Fruit fly (Drosophila melanogaster) whole organism, embryonic: ENCODE results near the gene CG15373.

Source experiments
- BEAF-32 ChIP-seq: fragments of 200-800 bp; sonication (Bioruptor generic); optimal IDR thresholded peaks from 3 replicates; lab custom pipeline; 2017; ENCODE audit warnings: missing biosample characterization, missing genetic modification characterization, mild to moderate bottlenecking, moderate library complexity, missing genetic modification reagents
- Bgb ChIP-seq: fragments of 200-800 bp; sonication (Bioruptor generic); IDR thresholded peaks from 2 replicates; pipeline ENCODE4 v1.3.6; 2022; ENCODE audit warnings: missing biosample characterization, missing genetic modification characterization; ENCODE audit not compliant: partially characterized antibody
- CG11093 ChIP-seq: fragments of 200-800 bp; sonication (Bioruptor generic); IDR thresholded peaks from 3 replicates; pipeline ENCODE4 v1.3.6; 2022; ENCODE audit warnings: missing biosample characterization, missing genetic modification characterization
- CG11695 ChIP-seq: fragments of 200-800 bp; sonication (Bioruptor generic); IDR thresholded peaks from 3 replicates; pipeline ENCODE4 v1.3.6; 2022; ENCODE audit warnings: missing biosample characterization, missing genetic modification characterization
- CG12236 ChIP-seq: fragments of 200-800 bp; sonication (Bioruptor generic); optimal IDR thresholded peaks from 2 replicates; lab custom pipeline; 2016; ENCODE audit warnings: missing biosample characterization, missing genetic modification characterization
- CG12659 ChIP-seq: fragments of 200-800 bp; sonication (Bioruptor generic); optimal IDR thresholded peaks from 3 replicates; lab custom pipeline; 2017; ENCODE audit warnings: mild to moderate bottlenecking, missing biosample characterization, missing genetic modification reagents, missing genetic modification characterization
- CG13296 ChIP-seq: fragments of 200-800 bp; sonication (Bioruptor generic); optimal IDR thresholded peaks from 3 replicates; lab custom pipeline; 2018; ENCODE audit warnings: missing biosample characterization, mild to moderate bottlenecking, missing genetic modification characterization
- CG13775 ChIP-seq: fragments of 200-800 bp; sonication (Bioruptor generic); optimal IDR thresholded peaks from 3 replicates; lab custom pipeline; 2017; ENCODE audit warnings: missing biosample characterization, mild to moderate bottlenecking, missing genetic modification characterization
- CG15073 ChIP-seq: fragments of 200-800 bp; sonication (Bioruptor generic); optimal IDR thresholded peaks from 2 replicates; lab custom pipeline; 2016; ENCODE audit warnings: missing biosample characterization, missing genetic modification characterization
- CG16863 ChIP-seq: fragments of 200-800 bp; sonication (Bioruptor generic); optimal IDR thresholded peaks from 3 replicates; lab custom pipeline; 2016; ENCODE audit warnings: missing biosample characterization, missing genetic modification characterization
- CG2120 ChIP-seq: fragments of 200-800 bp; sonication (Bioruptor generic); optimal IDR thresholded peaks from 3 replicates; lab custom pipeline; 2016; ENCODE audit warnings: missing biosample characterization, missing genetic modification characterization
- CG2199 ChIP-seq: fragments of 200-800 bp; sonication (Bioruptor generic); IDR thresholded peaks from 3 replicates; pipeline ENCODE4 v1.3.6; 2022; ENCODE audit warnings: missing biosample characterization, missing genetic modification characterization
- CG2202 ChIP-seq: fragments of 200-800 bp; sonication (Bioruptor generic); optimal IDR thresholded peaks from 2 replicates; lab custom pipeline; 2018; ENCODE audit warnings: missing biosample characterization, mild to moderate bottlenecking, missing genetic modification characterization
- CG32772 ChIP-seq: fragments of 200-800 bp; sonication (Bioruptor generic); IDR thresholded peaks from 2 replicates; pipeline ENCODE4 v1.3.6; 2022; ENCODE audit warnings: missing biosample characterization, missing genetic modification characterization
- CG3281 ChIP-seq: fragments of 200-800 bp; sonication (Bioruptor generic); optimal IDR thresholded peaks from 3 replicates; lab custom pipeline; 2017; ENCODE audit warnings: missing biosample characterization, mild to moderate bottlenecking, missing genetic modification characterization
- CG3995 ChIP-seq: fragments of 200-800 bp; sonication (Bioruptor generic); optimal IDR thresholded peaks from 3 replicates; lab custom pipeline; 2016; ENCODE audit warnings: missing biosample characterization, missing genetic modification characterization
- CG4617 ChIP-seq: fragments of 200-800 bp; sonication (Bioruptor generic); optimal IDR thresholded peaks from 3 replicates; lab custom pipeline; 2016; ENCODE audit warnings: missing biosample characterization, missing genetic modification characterization, borderline replicate concordance
- CG8089 ChIP-seq: fragments of 200-800 bp; sonication (Bioruptor generic); optimal IDR thresholded peaks from 3 replicates; lab custom pipeline; 2016; ENCODE audit warnings: missing biosample characterization, missing genetic modification characterization
- Chrac-16 ChIP-seq: fragments of 200-800 bp; sonication (Bioruptor generic); optimal IDR thresholded peaks from 3 replicates; lab custom pipeline; 2016; ENCODE audit warnings: missing biosample characterization, missing genetic modification characterization
- CrebB ChIP-seq: fragments of 200-800 bp; sonication (Bioruptor generic); optimal IDR thresholded peaks from 3 replicates; lab custom pipeline; 2018; ENCODE audit warnings: missing biosample characterization, mild to moderate bottlenecking, missing genetic modification characterization
- D ChIP-seq, 2 experiments: fragments of 200-800 bp in 1 of 2; fragments of >200 bp in 1 of 2; sonication (Bioruptor generic) in 1 of 2; optimal IDR thresholded peaks; 2 replicates in 1 of 2; 3 replicates in 1 of 2; lab custom pipeline; 2017; ENCODE audit warnings: mild to moderate bottlenecking in 1 of 2, missing biosample characterization in 1 of 2, missing genetic modification characterization in 1 of 2, missing genetic modification reagents in 1 of 2
- Dfd ChIP-seq, 2 experiments: fragments of >200 bp; optimal IDR thresholded peaks; 2 replicates each; lab custom pipeline; 2017; ENCODE audit warnings: missing biosample characterization in 2 of 2, missing genetic modification characterization in 2 of 2
- Dll ChIP-seq: fragments of 200-800 bp; sonication (Bioruptor generic); IDR thresholded peaks from 4 replicates; pipeline ENCODE4 v1.3.6; 2022; ENCODE audit warnings: missing biosample characterization, missing genetic modification characterization; ENCODE audit not compliant: partially characterized antibody
- Elba2 ChIP-seq: fragments of 200-800 bp; sonication (Bioruptor generic); optimal IDR thresholded peaks from 3 replicates; lab custom pipeline; 2016; ENCODE audit warnings: missing biosample characterization, missing genetic modification characterization
- Fer1 ChIP-seq: fragments of 200-800 bp; sonication (Bioruptor generic); optimal IDR thresholded peaks from 2 replicates; lab custom pipeline; 2017; ENCODE audit warnings: missing biosample characterization, mild to moderate bottlenecking, missing genetic modification characterization
- HLH3B ChIP-seq: fragments of 200-800 bp; sonication (Bioruptor generic); IDR thresholded peaks from 2 replicates; pipeline ENCODE4 v1.3.6; 2022; ENCODE audit warnings: missing biosample characterization, missing genetic modification characterization
- Hand ChIP-seq: fragments of 200-800 bp; sonication (Bioruptor generic); optimal IDR thresholded peaks from 2 replicates; lab custom pipeline; 2017; ENCODE audit warnings: mild to moderate bottlenecking, missing biosample characterization, missing genetic modification reagents, missing genetic modification characterization
- Hr78 ChIP-seq, 2 experiments: fragments of 200-800 bp in 1 of 2; fragments of >200 bp in 1 of 2; sonication (Bioruptor generic) in 1 of 2; optimal IDR thresholded peaks; 2 replicates each; lab custom pipeline; 2017 to 2019; ENCODE audit warnings: missing biosample characterization in 2 of 2, missing genetic modification characterization in 2 of 2, mild to moderate bottlenecking in 1 of 2, moderate library complexity in 1 of 2
- Nf-YA ChIP-seq: fragments of 200-800 bp; sonication (Bioruptor generic); IDR thresholded peaks from 2 replicates; pipeline ENCODE4 v1.3.6; 2022; ENCODE audit warnings: missing biosample characterization, missing genetic modification characterization
- Rx ChIP-seq: fragments of 200-800 bp; sonication (Bioruptor generic); IDR thresholded peaks from 2 replicates; pipeline ENCODE4 v1.3.6; 2022; ENCODE audit warnings: missing biosample characterization, missing genetic modification characterization
- Sox100B ChIP-seq: fragments of 200-800 bp; sonication (Bioruptor generic); optimal IDR thresholded peaks from 3 replicates; lab custom pipeline; 2018; ENCODE audit warnings: missing biosample characterization, mild to moderate bottlenecking, missing genetic modification characterization
- Usf ChIP-seq: fragments of 200-800 bp; sonication (Bioruptor generic); optimal IDR thresholded peaks from 2 replicates; lab custom pipeline; 2017; ENCODE audit warnings: missing genotype, missing biosample characterization, missing genetic modification characterization
- az2 ChIP-seq: fragments of 200-800 bp; sonication (Bioruptor generic); optimal IDR thresholded peaks from 3 replicates; lab custom pipeline; 2016; ENCODE audit warnings: missing biosample characterization, missing genetic modification characterization
- btn ChIP-seq: fragments of 200-800 bp; sonication (Bioruptor generic); optimal IDR thresholded peaks from 2 replicates; lab custom pipeline; 2016; ENCODE audit warnings: missing biosample characterization, missing genetic modification characterization
- dysf ChIP-seq: fragments of 200-800 bp; sonication (Bioruptor generic); IDR thresholded peaks from 3 replicates; pipeline ENCODE4 v1.3.6; 2022; ENCODE audit warnings: missing biosample characterization, missing genetic modification characterization
- fd102C ChIP-seq: fragments of 200-800 bp; sonication (Bioruptor generic); optimal IDR thresholded peaks from 2 replicates; lab custom pipeline; 2018; ENCODE audit warnings: missing biosample characterization, mild to moderate bottlenecking, missing genetic modification characterization, moderate library complexity
- gce ChIP-seq: fragments of 200-800 bp; sonication (Bioruptor generic); IDR thresholded peaks from 3 replicates; pipeline ENCODE4 v1.3.6; 2022; ENCODE audit warnings: missing biosample characterization, missing genetic modification characterization
- gro ChIP-seq: fragments of 200-800 bp; sonication (Bioruptor generic); optimal IDR thresholded peaks from 2 replicates; lab custom pipeline; 2016; ENCODE audit warnings: missing biosample characterization, missing genetic modification characterization
- gsb ChIP-seq: fragments of 200-800 bp; sonication (Bioruptor generic); IDR thresholded peaks from 2 replicates; pipeline ENCODE4 v1.3.6; 2022; ENCODE audit warnings: missing biosample characterization, missing genetic modification characterization
- hb ChIP-seq: fragments of 200-800 bp; sonication (Bioruptor generic); IDR thresholded peaks from 3 replicates; pipeline ENCODE4 v1.3.6; 2022; ENCODE audit warnings: missing biosample characterization, missing genetic modification characterization; ENCODE audit not compliant: partially characterized antibody
- hkb ChIP-seq, 2 experiments: fragments of 200-800 bp in 1 of 2; fragments of >200 bp in 1 of 2; sonication (Bioruptor generic) in 1 of 2; IDR thresholded peaks in 1 of 2; optimal IDR thresholded peaks in 1 of 2; 2 replicates each; pipeline versions ENCODE4 v1.3.6 to Lab custom; 2017 to 2022; ENCODE audit warnings: missing biosample characterization in 1 of 2, missing genetic modification characterization in 1 of 2
- insv ChIP-seq, 2 experiments: fragments of 200-800 bp; sonication (Bioruptor generic); optimal IDR thresholded peaks; 3 replicates each; lab custom pipeline; 2016 to 2018; ENCODE audit warnings: missing biosample characterization in 2 of 2, missing genetic modification characterization in 2 of 2
- jigr1 ChIP-seq: fragments of 200-800 bp; sonication (Bioruptor generic); IDR thresholded peaks from 3 replicates; pipeline ENCODE4 v1.3.6; 2022; ENCODE audit warnings: missing biosample characterization, missing genetic modification characterization
- jumu ChIP-seq: fragments of 200-800 bp; sonication (Bioruptor generic); optimal IDR thresholded peaks from 3 replicates; lab custom pipeline; 2016; ENCODE audit warnings: missing biosample characterization, missing genetic modification characterization
- lab ChIP-seq: fragments of 200-800 bp; sonication (Bioruptor generic); optimal IDR thresholded peaks from 3 replicates; lab custom pipeline; 2017; ENCODE audit warnings: missing biosample characterization, missing genetic modification characterization, mild to moderate bottlenecking, moderate library complexity, missing genetic modification reagents
- mirr ChIP-seq: fragments of 200-800 bp; sonication (Bioruptor generic); optimal IDR thresholded peaks from 3 replicates; lab custom pipeline; 2018; ENCODE audit warnings: missing biosample characterization, mild to moderate bottlenecking, missing genetic modification characterization
- pan ChIP-seq, 4 experiments: fragments of >200 bp in 3 of 4; fragments of 200-800 bp in 1 of 4; sonication (Bioruptor generic) in 1 of 4; optimal IDR thresholded peaks in 3 of 4; IDR thresholded peaks in 1 of 4; 2 replicates each; pipeline versions ENCODE4 v1.3.6 to Lab custom; 2017 to 2022; ENCODE audit warnings: missing biosample characterization in 2 of 4, missing genetic modification characterization in 2 of 4, mixed read lengths in 1 of 4
- salm ChIP-seq: fragments of 200-800 bp; sonication (Bioruptor generic); optimal IDR thresholded peaks from 2 replicates; lab custom pipeline; 2018; ENCODE audit warnings: missing biosample characterization, mild to moderate bottlenecking, missing genetic modification characterization
- sim ChIP-seq: fragments of 200-800 bp; sonication (Bioruptor generic); IDR thresholded peaks from 2 replicates; pipeline ENCODE4 v1.3.6; 2022; ENCODE audit warnings: missing biosample characterization, missing genetic modification characterization
- trh ChIP-seq: fragments of 200-800 bp; sonication (Bioruptor generic); optimal IDR thresholded peaks from 2 replicates; lab custom pipeline; 2016; ENCODE audit warnings: missing biosample characterization, missing genetic modification characterization

Gene CG15373

DNA sequence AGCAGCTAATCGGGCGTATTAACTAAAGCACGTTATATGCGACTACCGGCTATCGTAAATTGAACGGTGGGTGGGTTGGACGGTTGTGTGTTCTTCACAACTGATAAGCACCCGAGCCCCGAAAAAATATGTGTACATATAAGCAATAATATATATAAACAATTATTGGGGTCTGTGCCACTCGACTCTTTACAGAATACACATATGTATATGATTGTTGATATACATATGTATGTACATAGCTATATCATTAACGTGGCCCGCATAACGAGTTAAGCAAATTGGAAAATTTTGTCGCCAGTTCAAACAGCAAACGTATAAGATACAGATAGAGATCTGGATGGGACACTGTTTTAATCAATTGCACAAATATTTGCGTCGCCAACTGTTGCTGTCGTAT, 38.9 kb downstream of the CG15373 start (continued):
- no peak for TF ChIP-seq Usf
- no peak for TF ChIP-seq trh (GFP tag; lab: Kevin White, UChicago)
- TF ChIP-seq CG16863: no peak
- no peak for TF ChIP-seq hb (GFP tag; lab: Robert Waterston, UW)
- TF ChIP-seq az2: no peak
- no peak for TF ChIP-seq gsb (GFP tag; lab: Robert Waterston, UW)
- no peak for TF ChIP-seq CG8089
- TF ChIP-seq jumu (GFP tag; lab: Kevin White, UChicago): no peak
- TF ChIP-seq CG13296 (GFP tag; lab: Kevin White, UChicago): peak; percentile 80
- no peak for TF ChIP-seq fd102C (GFP tag; lab: Kevin White, UChicago)
- TF ChIP-seq Fer1 (GFP tag; lab: Kevin White, UChicago): no peak
- no peak for TF ChIP-seq pan (optimal IDR thresholded peaks at IDR 0.05; lab: Kevin White, UChicago)
- TF ChIP-seq pan (GFP tag; optimal IDR thresholded peaks at IDR 0.05 in 1 of 2, IDR thresholded peaks at IDR 0.05 in 1 of 2): no peak
- TF ChIP-seq jigr1 (GFP tag; lab: Robert Waterston, UW): no peak
- TF ChIP-seq hkb (optimal IDR thresholded peaks at IDR 0.05; lab: Kevin White, UChicago): no peak
- TF ChIP-seq hkb (GFP tag; IDR thresholded peaks at IDR 0.05; lab: Robert Waterston, UW): 0 out of 2 replicates have a peak, but pooled peaks have one; percentile 40
- no peak for TF ChIP-seq btn (GFP tag; lab: Kevin White, UChicago)
- no peak; the same call in 2 of the 3 replicates for TF ChIP-seq dysf
- TF ChIP-seq CG3281 (GFP tag; lab: Kevin White, UChicago): peak; percentile 37
- TF ChIP-seq lab (GFP tag; lab: Kevin White, UChicago): peak; percentile 74
- TF ChIP-seq Dll (GFP tag; lab: Robert Waterston, UW): no peak
- TF ChIP-seq salm (tag; lab: Kevin White, UChicago): peak; percentile 15
- no peak for TF ChIP-seq CG3995 (GFP tag; lab: Kevin White, UChicago)
- TF ChIP-seq CG13775: no peak
- TF ChIP-seq BEAF-32 (GFP tag; lab: Kevin White, UChicago): no peak
- no peak for TF ChIP-seq CG15073 (GFP tag; lab: Kevin White, UChicago)
- no peak for TF ChIP-seq Bgb
- no peak for TF ChIP-seq gro (GFP tag; lab: Kevin White, UChicago)
- no peak for TF ChIP-seq CG2199 (GFP tag; lab: Robert Waterston, UW)
- TF ChIP-seq D (optimal IDR thresholded peaks at IDR 0.05; lab: Kevin White, UChicago): no peak
- TF ChIP-seq D (GFP tag; optimal IDR thresholded peaks at IDR 0.05; lab: Kevin White, UChicago): no peak
- no peak for TF ChIP-seq Chrac-16 (GFP tag; lab: Kevin White, UChicago)
- no peak for TF ChIP-seq Hand (GFP tag; lab: Kevin White, UChicago)
- no peak for TF ChIP-seq Nf-YA
- TF ChIP-seq CG11093 (GFP tag; lab: Robert Waterston, UW): no peak
- TF ChIP-seq HLH3B (GFP tag; lab: Robert Waterston, UW): no peak
- TF ChIP-seq CG4617 (GFP tag; lab: Kevin White, UChicago): no peak
- no peak for TF ChIP-seq Rx (GFP tag; lab: Robert Waterston, UW)
- peak; percentile 30 for TF ChIP-seq CG12659 (GFP tag; lab: Kevin White, UChicago)
- TF ChIP-seq Hr78 (GFP tag; optimal IDR thresholded peaks at IDR 0.05; lab: Kevin White, UChicago): no peak
- no peak for TF ChIP-seq CG12236 (GFP tag; lab: Kevin White, UChicago)
- TF ChIP-seq CrebB (tag; lab: Kevin White, UChicago): peak; percentile 62
- no peak for TF ChIP-seq CG2202
- no peak for TF ChIP-seq CG2120 (GFP tag; lab: Kevin White, UChicago)
- TF ChIP-seq CG32772 (GFP tag; lab: Robert Waterston, UW): no peak
- no peak for TF ChIP-seq CG11695 (GFP tag; lab: Robert Waterston, UW)
- TF ChIP-seq gce (GFP tag; lab: Robert Waterston, UW): no peak
- TF ChIP-seq Sox100B (GFP tag; lab: Kevin White, UChicago): no peak
- TF ChIP-seq mirr: peak; percentile 84
- TF ChIP-seq Elba2 (GFP tag; lab: Kevin White, UChicago): no peak
- TF ChIP-seq sim (GFP tag; lab: Robert Waterston, UW): no peak
- TF ChIP-seq insv (GFP tag; optimal IDR thresholded peaks at IDR 0.05; lab: Kevin White, UChicago): no peak
- TF ChIP-seq Dfd (GFP tag; optimal IDR thresholded peaks at IDR 0.05; lab: Kevin White, UChicago): no peak
